Fruit fly (Drosophila melanogaster): ENCODE data around the gene FucTB.

FucTB gene

DNA sequence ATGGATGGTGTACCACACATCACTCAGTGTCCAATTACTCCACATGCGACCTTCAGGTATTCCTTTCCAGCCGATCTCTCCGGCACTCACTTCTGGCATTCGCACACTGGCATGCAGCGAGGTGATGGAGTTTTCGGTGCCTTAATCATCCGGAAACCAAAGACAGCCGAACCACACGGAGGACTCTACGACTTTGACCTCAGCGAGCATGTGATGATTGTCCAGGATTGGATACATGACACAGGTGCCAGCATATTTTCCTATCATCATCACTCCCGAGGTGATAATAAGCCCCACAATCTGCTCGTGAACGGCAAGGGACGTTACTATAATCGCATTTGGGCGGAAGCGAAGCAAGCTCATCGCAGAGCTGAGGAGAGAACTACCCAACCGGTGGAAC lies 6.7 kb downstream of the FucTB start:
- no peak for TF ChIP-seq h (GFP tag; optimal IDR thresholded peaks at IDR 0.05)
- no peak for TF ChIP-seq Dif (GFP tag; optimal IDR thresholded peaks at IDR 0.05; ENCODE audit: partially characterized antibody)
- no peak for TF ChIP-seq CG32264 (GFP tag; optimal IDR thresholded peaks at IDR 0.05)
- no peak for TF ChIP-seq usp (GFP tag; optimal IDR thresholded peaks at IDR 0.05)
- TF ChIP-seq foxo (GFP tag; optimal IDR thresholded peaks at IDR 0.05): no peak
- no peak for TF ChIP-seq pan (optimal IDR thresholded peaks at IDR 0.05)
- TF ChIP-seq Sp1 (GFP tag; optimal IDR thresholded peaks at IDR 0.05): no peak
- no peak for TF ChIP-seq psq (GFP tag; optimal IDR thresholded peaks at IDR 0.05)
- TF ChIP-seq Hnf4 (GFP tag; optimal IDR thresholded peaks at IDR 0.05): no peak

DNA sequence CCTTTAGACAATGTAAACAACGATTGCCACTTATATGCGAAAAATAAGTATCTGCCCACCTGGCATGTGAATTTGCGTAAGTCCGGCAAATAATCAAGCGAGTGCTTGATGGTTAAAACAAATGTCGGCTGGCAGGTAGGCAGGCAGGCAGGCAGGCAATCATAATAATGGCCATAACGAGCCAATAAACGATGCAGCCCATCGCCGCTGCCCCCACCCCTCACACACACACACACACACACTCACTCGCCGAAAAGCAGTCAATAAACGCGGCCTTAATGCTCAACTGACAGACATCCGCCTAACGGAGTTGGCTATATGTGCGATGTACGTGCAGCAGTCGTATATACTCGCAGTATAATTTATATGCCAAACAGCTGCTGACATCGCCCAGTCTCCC lies 9.5 kb downstream of the FucTB start:
- TF ChIP-seq lola (GFP tag; optimal IDR thresholded peaks at IDR 0.05) (no peak), pan (optimal IDR thresholded peaks at IDR 0.05) (no peak), psq (GFP tag; optimal IDR thresholded peaks at IDR 0.05) (no peak), Jra (GFP tag; optimal IDR thresholded peaks at IDR 0.05) (no peak), Myc (optimal IDR thresholded peaks at IDR 0.05) (no peak), dl (GFP tag; optimal IDR thresholded peaks at IDR 0.05; ENCODE audit: insufficient read depth in 1 of 2, partially characterized antibody in 2 of 2) (no peak), Rel (GFP tag; optimal IDR thresholded peaks at IDR 0.05) (no peak), Rel (tag; optimal IDR thresholded peaks at IDR 0.05) (no peak), Abd-B (GFP tag; optimal IDR thresholded peaks at IDR 0.05) (no peak), Dif (GFP tag; optimal IDR thresholded peaks at IDR 0.05; ENCODE audit: partially characterized antibody) (no peak), Hr78 (GFP tag; optimal IDR thresholded peaks at IDR 0.05) (no peak), N (GFP tag; optimal IDR thresholded peaks at IDR 0.05) (no peak), fru (GFP tag; optimal IDR thresholded peaks at IDR 0.05) (no peak), jim (GFP tag; optimal IDR thresholded peaks at IDR 0.05) (no peak), GATAd (GFP tag; optimal IDR thresholded peaks at IDR 0.05) (no peak), foxo (GFP tag; optimal IDR thresholded peaks at IDR 0.05) (no peak)

DNA sequence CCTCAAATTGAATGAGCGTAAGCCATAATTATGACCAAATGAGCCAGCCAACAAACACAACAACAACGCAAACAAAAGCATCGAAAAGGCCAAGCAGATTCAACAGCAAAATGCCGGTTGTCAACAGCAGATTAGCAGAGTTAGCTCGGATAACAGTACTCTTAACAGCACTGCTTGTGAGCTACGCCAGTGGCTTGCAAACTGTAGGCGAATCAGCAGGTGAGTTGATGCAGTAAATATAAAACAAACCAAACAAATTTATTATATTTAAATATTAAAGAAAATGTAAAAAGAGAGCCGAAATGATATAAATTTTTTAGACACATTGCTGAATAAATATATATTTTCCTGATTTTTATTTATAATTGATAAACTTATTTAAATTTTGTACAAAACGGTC lies 10.2 kb downstream of the FucTB start:
- TF ChIP-seq rgr (GFP tag; optimal IDR thresholded peaks at IDR 0.05): no peak

DNA sequence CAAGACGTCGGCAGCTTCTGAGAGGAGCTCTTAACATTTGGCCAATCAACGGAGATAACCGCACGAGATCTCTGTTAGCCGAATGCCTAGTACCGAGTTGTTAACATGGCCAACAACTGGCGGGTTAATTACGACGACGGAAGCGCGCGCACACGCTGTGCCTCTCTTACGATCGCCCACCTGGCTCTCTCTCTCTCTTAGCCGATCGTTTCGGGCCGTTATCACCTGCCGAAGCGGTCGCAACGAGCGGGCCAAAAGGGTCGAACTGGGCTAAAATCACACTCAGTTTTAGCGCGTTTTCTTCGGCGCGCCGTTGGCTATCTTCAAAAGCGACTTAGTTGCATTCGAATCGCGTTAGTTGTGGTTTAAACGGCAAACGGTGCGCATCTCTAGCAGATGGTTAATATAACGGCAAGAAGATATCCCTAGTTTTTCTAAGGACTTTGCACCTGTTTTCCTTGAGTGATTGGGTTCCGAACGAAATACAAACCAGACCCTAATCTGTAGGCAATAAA lies 14.6 kb downstream of the FucTB start, which contains the start of gene Mco1:
Gene Mco1 (plus strand): TSS at position 345 of the 515 bp plus-strand sequence.
- TF ChIP-seq Dif (GFP tag; optimal IDR thresholded peaks at IDR 0.05; ENCODE audit: partially characterized antibody) (peak; percentile 45), psq (GFP tag; optimal IDR thresholded peaks at IDR 0.05) (no peak), dl (GFP tag; optimal IDR thresholded peaks at IDR 0.05; ENCODE audit: insufficient read depth in 1 of 2, partially characterized antibody in 2 of 2) (peak in 1 of 2 experiments; percentile 30)

DNA sequence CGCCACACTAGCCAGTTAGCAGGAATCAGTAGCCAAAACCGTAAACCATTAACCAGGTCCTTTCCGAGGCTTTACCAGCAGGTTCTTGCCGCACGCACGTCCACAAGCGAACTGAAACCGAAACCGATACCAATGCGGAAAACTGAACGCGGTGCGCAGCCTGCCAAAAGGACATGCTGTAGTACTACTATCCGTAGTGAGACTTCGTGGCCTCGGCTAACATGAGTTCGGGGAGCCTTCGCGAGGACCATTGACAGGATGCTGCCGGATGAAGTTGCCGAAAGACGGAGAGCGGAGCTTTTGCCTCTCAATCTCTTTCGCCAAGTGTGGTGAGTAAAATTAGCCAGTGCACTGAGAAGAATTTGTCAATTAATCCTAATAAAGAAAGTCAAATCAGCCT lies 15.8 kb downstream of the FucTB start, which contains the start of gene Shawl:
Gene Shawl (minus strand): TSS at position 104 of the 400 bp plus-strand sequence.
- TF ChIP-seq Dfd (GFP tag; optimal IDR thresholded peaks at IDR 0.05) (no peak), Rel (GFP tag; optimal IDR thresholded peaks at IDR 0.05) (no peak), Rel (tag; optimal IDR thresholded peaks at IDR 0.05) (no peak), usp (GFP tag; optimal IDR thresholded peaks at IDR 0.05) (no peak)

DNA sequence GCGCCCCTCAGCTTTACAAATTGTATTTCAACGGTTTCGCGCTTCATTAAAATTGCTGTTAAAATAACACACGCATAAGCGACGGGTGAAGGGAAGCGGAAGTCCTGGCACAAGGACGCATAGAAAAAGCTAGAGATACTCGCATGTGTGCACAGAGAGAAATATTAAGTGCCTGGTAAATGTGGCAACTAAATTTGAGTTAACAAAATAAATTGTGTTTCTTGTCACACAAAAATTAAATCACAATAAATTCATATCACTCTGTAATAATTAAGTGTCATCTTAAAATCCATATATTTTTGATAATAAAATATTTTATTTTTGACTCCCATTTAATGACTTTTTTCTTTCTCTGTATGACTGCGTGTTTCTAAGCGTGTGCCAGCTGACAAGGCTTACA lies 30.7 kb downstream of the FucTB start:
- TF ChIP-seq CrebA (GFP tag; optimal IDR thresholded peaks at IDR 0.05; ENCODE audit: borderline replicate concordance) (no peak), fru (GFP tag; optimal IDR thresholded peaks at IDR 0.05) (peak; percentile 4)

DNA sequence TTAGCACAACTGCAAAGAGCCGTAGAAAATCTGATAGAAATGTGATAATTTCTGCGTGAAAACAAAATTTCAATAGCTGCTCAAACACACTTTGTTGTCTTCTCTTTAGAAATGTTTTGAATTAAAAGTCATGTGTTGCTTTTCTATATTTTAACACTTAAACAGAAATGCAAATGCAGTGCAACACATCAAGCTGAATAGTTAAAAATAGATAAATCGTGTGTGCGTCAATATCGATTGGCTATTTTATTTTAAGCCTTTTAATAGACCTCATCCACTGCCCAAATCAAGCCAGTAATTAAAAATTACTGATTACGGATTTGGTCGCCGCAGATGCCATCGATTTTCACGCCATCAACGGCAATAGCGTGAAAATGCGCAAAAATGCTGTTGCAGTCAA lies 33.0 kb downstream of the FucTB start, which contains the start of gene CG4438:
Gene CG4438 (minus strand): TSS at position 101 of the 400 bp plus-strand sequence.
- TF ChIP-seq Rel (GFP tag; optimal IDR thresholded peaks at IDR 0.05) (no peak), Rel (tag; optimal IDR thresholded peaks at IDR 0.05) (no peak), Dif (GFP tag; optimal IDR thresholded peaks at IDR 0.05; ENCODE audit: partially characterized antibody) (no peak), jim (GFP tag; optimal IDR thresholded peaks at IDR 0.05) (no peak), br (GFP tag; optimal IDR thresholded peaks at IDR 0.05) (no peak), Hnf4 (GFP tag; optimal IDR thresholded peaks at IDR 0.05) (no peak), CG9705 (GFP tag; optimal IDR thresholded peaks at IDR 0.05) (no peak), tai (GFP tag; optimal IDR thresholded peaks at IDR 0.05) (no peak), woc (GFP tag; optimal IDR thresholded peaks at IDR 0.05) (no peak), N (GFP tag; optimal IDR thresholded peaks at IDR 0.05) (no peak), dsf (GFP tag; optimal IDR thresholded peaks at IDR 0.05; ENCODE audit: borderline replicate concordance) (no peak), dmrt93B (GFP tag; optimal IDR thresholded peaks at IDR 0.05) (no peak), fru (GFP tag; optimal IDR thresholded peaks at IDR 0.05) (no peak), pan (optimal IDR thresholded peaks at IDR 0.05) (no peak), ey (GFP tag; optimal IDR thresholded peaks at IDR 0.05) (no peak), CG32264 (GFP tag; optimal IDR thresholded peaks at IDR 0.05) (no peak), dl (GFP tag; optimal IDR thresholded peaks at IDR 0.05; ENCODE audit: insufficient read depth in 1 of 2, partially characterized antibody in 2 of 2) (no peak), rgr (GFP tag; optimal IDR thresholded peaks at IDR 0.05) (no peak), usp (GFP tag; optimal IDR thresholded peaks at IDR 0.05) (no peak), GATAd (GFP tag; optimal IDR thresholded peaks at IDR 0.05) (no peak)

All from whole organism, wandering third instar larva.